Fruit fly (Drosophila melanogaster): ENCODE measurements around the gene CG6276.

The CG6276 gene

dm6 chr3R:15275158-15275623 lies 44.7 kb downstream of the CG6276 start, which contains the start of the genes Cp190 and CG4338 (continued):
- TF ChIP-seq D19B (GFP tag; optimal IDR thresholded peaks at IDR 0.05) (peak; percentile 94), Sox102F (GFP tag; optimal IDR thresholded peaks at IDR 0.05) (peak; percentile 98), tup (GFP tag; optimal IDR thresholded peaks at IDR 0.05) (peak; percentile 91), CG15011 (GFP tag; optimal IDR thresholded peaks at IDR 0.05) (peak; percentile 96), toy (GFP tag; IDR thresholded peaks at IDR 0.05) (peak; percentile 89), CG17328 (GFP tag; IDR thresholded peaks at IDR 0.05) (peak; percentile 96), CG1233 (GFP tag; optimal IDR thresholded peaks at IDR 0.05) (peak; percentile 98), gt (GFP tag; IDR thresholded peaks at IDR 0.05) (peak; percentile 91), Sry-δ (GFP tag; optimal IDR thresholded peaks at IDR 0.05) (peak; percentile 87), CG10209 (GFP tag; optimal IDR thresholded peaks at IDR 0.05) (peak; percentile 98), jing (GFP tag; optimal IDR thresholded peaks at IDR 0.05) (peak; percentile 92), kni (GFP tag; optimal IDR thresholded peaks at IDR 0.05) (peak; percentile 97), CG17359 (tag; optimal IDR thresholded peaks at IDR 0.05) (peak; percentile 98), Antp (GFP tag; optimal IDR thresholded peaks at IDR 0.05) (peak; percentile 81), HmgD (GFP tag; optimal IDR thresholded peaks at IDR 0.05) (peak; percentile 77), CG13894 (tag; optimal IDR thresholded peaks at IDR 0.05) (peak; percentile 98), CG32532 (GFP tag; IDR thresholded peaks at IDR 0.05) (peak; percentile 98), vnd (GFP tag; IDR thresholded peaks at IDR 0.05; ENCODE audit: partially characterized antibody) (peak; percentile 60), phol (tag; optimal IDR thresholded peaks at IDR 0.05) (peak; percentile 100), stc (GFP tag; IDR thresholded peaks at IDR 0.05) (peak; percentile 96), lilli (GFP tag; optimal IDR thresholded peaks at IDR 0.05) (peak; percentile 98), CG10959 (GFP tag; IDR thresholded peaks at IDR 0.05) (peak; percentile 95), Hr39 (optimal IDR thresholded peaks at IDR 0.05) (no peak), Atf6 (GFP tag; IDR thresholded peaks at IDR 0.05) (peak; percentile 97), CG7786 (GFP tag; optimal IDR thresholded peaks at IDR 0.05) (peak; percentile 87), pros (GFP tag; optimal IDR thresholded peaks at IDR 0.05) (peak; percentile 88), ken (GFP tag; IDR thresholded peaks at IDR 0.05) (peak; percentile 92), pan (optimal IDR thresholded peaks at IDR 0.05) (no peak), pan (GFP tag; optimal IDR thresholded peaks at IDR 0.05 in 1 of 2, IDR thresholded peaks at IDR 0.05 in 1 of 2) (peak in 1 of 2 experiments; percentile 97), CG12769 (tag; optimal IDR thresholded peaks at IDR 0.05) (peak; percentile 97), CG10267 (tag; optimal IDR thresholded peaks at IDR 0.05) (peak; percentile 96), CG16779 (GFP tag; IDR thresholded peaks at IDR 0.05) (peak; percentile 88), ap (GFP tag; IDR thresholded peaks at IDR 0.05) (peak; percentile 91), CG17186 (GFP tag; optimal IDR thresholded peaks at IDR 0.05) (peak; percentile 91), BEAF-32 (GFP tag; optimal IDR thresholded peaks at IDR 0.05) (peak; percentile 93), CG30020 (tag; optimal IDR thresholded peaks at IDR 0.05) (peak; percentile 93), CG10366 (GFP tag; IDR thresholded peaks at IDR 0.05) (peak; percentile 94), CG1602 (GFP tag; optimal IDR thresholded peaks at IDR 0.05) (peak; percentile 98), ERR (GFP tag; optimal IDR thresholded peaks at IDR 0.05) (peak; percentile 67), HLHmδ (GFP tag; optimal IDR thresholded peaks at IDR 0.05) (peak; percentile 3), zfh1 (GFP tag; IDR thresholded peaks at IDR 0.05) (peak; percentile 96), Fer2 (tag; optimal IDR thresholded peaks at IDR 0.05) (peak; percentile 99), D (optimal IDR thresholded peaks at IDR 0.05) (no peak), D (GFP tag; optimal IDR thresholded peaks at IDR 0.05) (peak; percentile 96), CG18619 (GFP tag; optimal IDR thresholded peaks at IDR 0.05) (peak; percentile 98), gce (GFP tag; IDR thresholded peaks at IDR 0.05) (peak; percentile 94), pita (GFP tag; optimal IDR thresholded peaks at IDR 0.05) (no peak), CG2199 (GFP tag; IDR thresholded peaks at IDR 0.05) (peak; percentile 89; the same call in 2 of the 3 replicates), CG3995 (GFP tag; optimal IDR thresholded peaks at IDR 0.05) (peak; percentile 84), CG16815 (GFP tag; optimal IDR thresholded peaks at IDR 0.05) (peak; percentile 97), CG15696 (tag; optimal IDR thresholded peaks at IDR 0.05) (peak; percentile 99)

Data from whole organism, embryonic.